Worm (Caenorhabditis elegans): ENCODE results near the gene F07G11.4.

DNA sequence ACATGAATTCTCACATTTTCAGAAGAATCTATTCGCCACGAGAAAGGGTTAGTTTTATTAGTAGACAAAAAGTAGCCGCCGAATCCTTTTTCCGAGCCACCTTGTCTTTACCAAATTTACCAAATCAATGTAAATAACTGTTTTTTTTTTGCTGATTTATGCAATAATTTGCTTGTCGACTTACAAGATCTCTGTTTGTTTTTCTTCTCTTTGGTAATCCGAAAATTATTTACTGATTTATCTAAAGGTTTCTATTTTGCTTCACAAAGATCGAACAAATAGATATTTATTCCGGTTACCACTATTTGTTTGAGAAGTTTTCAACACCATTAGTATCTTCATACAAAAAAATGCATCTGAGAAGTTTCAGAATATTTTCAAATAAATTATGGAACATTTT lies 29.1 kb downstream of the F07G11.4 start, which contains the start of gene C13A2.7:
- TF ChIP-seq flt-1 (GFP tag; IDR thresholded peaks at IDR 0.05) (no peak), ceh-13 (GFP tag; optimal IDR thresholded peaks at IDR 0.05) (no peak), scrt-1 (GFP tag; IDR thresholded peaks at IDR 0.05) (no peak), aly-1 (tag; optimal IDR thresholded peaks at IDR 0.05) (no peak), ama-1 (optimal IDR thresholded peaks at IDR 0.05) (no peak), pes-1 (GFP tag; IDR thresholded peaks at IDR 0.05) (no peak)

Data from whole organism, early embryonic.